Worm (Caenorhabditis elegans) whole organism, dauer: Measurements from ENCODE around the gene F59E12.9.

ENCODE experiments used
- unc-62 ChIP-seq: sonication (generic microtip); optimal IDR thresholded peaks from 2 replicates; lab custom pipeline; 2017; ENCODE audit warnings: missing biosample characterization, missing genetic modification reagents, missing genetic modification characterization

F59E12.9 gene

ce11 chrII:5607756-5608155 lies 39.1 kb downstream of the F59E12.9 start, which contains the start of gene C17G10.7:
Gene C17G10.7 (minus strand): TSS chrII:5607856.
- TF ChIP-seq unc-62 (GFP tag; lab: Kevin White, UChicago): no peak

ce11 chrII:5605538-5605945 lies 41.3 kb downstream of the F59E12.9 start:
- no peak for TF ChIP-seq unc-62 (GFP tag; lab: Kevin White, UChicago)

- TF ChIP-seq unc-62 (GFP tag; lab: Kevin White, UChicago): no peak
Measured at ce11 chrII:5604441-5604840, 42.4 kb downstream of the F59E12.9 start.

ce11 chrII:5603194-5603593 lies 43.6 kb downstream of the F59E12.9 start, which contains the start of gene C17G10.6:
Gene C17G10.6 (minus strand): TSS chrII:5603294.
- no peak for TF ChIP-seq unc-62 (GFP tag; lab: Kevin White, UChicago)

- no peak for TF ChIP-seq unc-62 (GFP tag; lab: Kevin White, UChicago)
Measured at ce11 chrII:5599326-5600044, 47.4 kb downstream of the F59E12.9 start, which contains the start of gene C17G10.10. Gene C17G10.10 (minus strand): TSS chrII:5599376.

ce11 chrII:5596247-5596646 lies 50.6 kb downstream of the F59E12.9 start, which contains the start of gene C17G10.1:
Gene C17G10.1 (plus strand): TSS chrII:5596547.
- no peak for TF ChIP-seq unc-62 (GFP tag; lab: Kevin White, UChicago)

- TF ChIP-seq unc-62 (GFP tag; lab: Kevin White, UChicago): no peak
Measured at ce11 chrII:5594210-5594764, 52.6 kb downstream of the F59E12.9 start, which contains the start of gene ttc-4. Gene ttc-4 (plus strand): TSS chrII:5594714.

- no peak for TF ChIP-seq unc-62 (GFP tag; lab: Kevin White, UChicago)
Measured at ce11 chrII:5593377-5593932, 53.4 kb downstream of the F59E12.9 start, which contains the start of gene cdc-14. Gene cdc-14 (minus strand): TSS chrII:5593427.

- TF ChIP-seq unc-62 (GFP tag; lab: Kevin White, UChicago): no peak
Measured at ce11 chrII:5592857-5593256, 54.0 kb downstream of the F59E12.9 start.

ce11 chrII:5591558-5591957 lies 55.3 kb downstream of the F59E12.9 start:
- TF ChIP-seq unc-62 (GFP tag; lab: Kevin White, UChicago): no peak
